Fruit fly (Drosophila melanogaster) whole organism, embryonic: ENCODE measurements around the gene CG13085.

Experiments
- Bgb ChIP-seq: fragments of 200-800 bp; sonication (Bioruptor generic); IDR thresholded peaks from 2 replicates; pipeline ENCODE4 v1.3.6; 2022; ENCODE audit warnings: missing biosample characterization, missing genetic modification characterization; ENCODE audit not compliant: partially characterized antibody
- C15 ChIP-seq: fragments of 200-800 bp; sonication (Bioruptor generic); IDR thresholded peaks from 3 replicates; pipeline ENCODE4 v1.3.6; 2022; ENCODE audit warnings: missing biosample characterization, missing genetic modification characterization
- CG10267 ChIP-seq: fragments of 200-800 bp; sonication (Bioruptor generic); optimal IDR thresholded peaks from 2 replicates; lab custom pipeline; 2018; ENCODE audit warnings: missing biosample characterization, mild to moderate bottlenecking, missing genetic modification characterization, moderate library complexity
- CG11247 ChIP-seq: fragments of 200-800 bp; sonication (Bioruptor generic); IDR thresholded peaks from 2 replicates; pipeline ENCODE4 v1.3.6; 2022; ENCODE audit warnings: missing biosample characterization, missing genetic modification characterization
- CG11504 ChIP-seq: fragments of 200-800 bp; sonication (Bioruptor generic); optimal IDR thresholded peaks from 3 replicates; lab custom pipeline; 2019; ENCODE audit warnings: missing biosample characterization, mild to moderate bottlenecking, missing genetic modification characterization, moderate library complexity
- CG12769 ChIP-seq: fragments of 200-800 bp; sonication (Bioruptor generic); optimal IDR thresholded peaks from 2 replicates; lab custom pipeline; 2019; ENCODE audit warnings: missing biosample characterization, mild to moderate bottlenecking, missing genetic modification characterization, moderate library complexity
- CG13123 ChIP-seq: fragments of 200-800 bp; sonication (Bioruptor generic); optimal IDR thresholded peaks from 2 replicates; lab custom pipeline; 2016; ENCODE audit warnings: missing biosample characterization, missing genetic modification characterization
- CG14441 ChIP-seq: fragments of 200-800 bp; sonication (Bioruptor generic); IDR thresholded peaks from 2 replicates; pipeline ENCODE4 v1.3.6; 2022; ENCODE audit warnings: missing biosample characterization, missing genetic modification characterization
- CG15011 ChIP-seq: fragments of 200-800 bp; sonication (Bioruptor generic); optimal IDR thresholded peaks from 3 replicates; lab custom pipeline; 2018; ENCODE audit warnings: missing biosample characterization, mild to moderate bottlenecking, missing genetic modification characterization
- CG16863 ChIP-seq: fragments of 200-800 bp; sonication (Bioruptor generic); optimal IDR thresholded peaks from 3 replicates; lab custom pipeline; 2016; ENCODE audit warnings: missing biosample characterization, missing genetic modification characterization
- CG18262 ChIP-seq: fragments of 200-800 bp; optimal IDR thresholded peaks from 3 replicates; lab custom pipeline; 2019; ENCODE audit warnings: missing biosample characterization, mild to moderate bottlenecking, missing genetic modification characterization, moderate library complexity
- CG18599 ChIP-seq: fragments of 200-800 bp; sonication (Bioruptor generic); optimal IDR thresholded peaks from 3 replicates; lab custom pipeline; 2017; ENCODE audit warnings: missing biosample characterization, missing genetic modification characterization, mild to moderate bottlenecking, moderate library complexity, missing genetic modification reagents
- CG18764 ChIP-seq: fragments of 200-800 bp; sonication (Bioruptor generic); optimal IDR thresholded peaks from 3 replicates; lab custom pipeline; 2016; ENCODE audit warnings: missing biosample characterization, missing genetic modification characterization
- CG42726 ChIP-seq: fragments of 200-800 bp; sonication (Bioruptor generic); IDR thresholded peaks from 2 replicates; pipeline ENCODE4 v1.3.6; 2022; ENCODE audit warnings: missing biosample characterization, missing genetic modification characterization; ENCODE audit not compliant: partially characterized antibody
- CG5180 ChIP-seq: fragments of 200-800 bp; sonication (Bioruptor generic); optimal IDR thresholded peaks from 3 replicates; lab custom pipeline; 2017; ENCODE audit warnings: missing biosample characterization, missing genetic modification characterization, mild to moderate bottlenecking, moderate library complexity, missing genetic modification reagents
- CG8290 ChIP-seq, 3 experiments: fragments of 200-800 bp; sonication (Bioruptor generic); optimal IDR thresholded peaks; 2 replicates each; lab custom pipeline; 2016 to 2019; ENCODE audit warnings: missing biosample characterization in 3 of 3, missing genetic modification characterization in 3 of 3, mild to moderate bottlenecking in 2 of 3, moderate library complexity in 1 of 3
- CG8388 ChIP-seq: fragments of 200-800 bp; sonication (Bioruptor generic); optimal IDR thresholded peaks from 2 replicates; lab custom pipeline; 2019; ENCODE audit warnings: missing biosample characterization, mild to moderate bottlenecking, missing genetic modification characterization, moderate library complexity
- CG9817 ChIP-seq: fragments of 200-800 bp; sonication (Bioruptor generic); optimal IDR thresholded peaks from 2 replicates; lab custom pipeline; 2018; ENCODE audit warnings: missing biosample characterization, mild to moderate bottlenecking, missing genetic modification characterization, moderate library complexity
- CG9932 ChIP-seq: fragments of 200-800 bp; sonication (Bioruptor generic); IDR thresholded peaks from 2 replicates; pipeline ENCODE4 v1.3.6; 2022; ENCODE audit warnings: missing biosample characterization, missing genetic modification characterization
- CHES-1-like ChIP-seq: fragments of 200-800 bp; sonication (Bioruptor generic); optimal IDR thresholded peaks from 2 replicates; lab custom pipeline; 2016; ENCODE audit warnings: missing biosample characterization, missing genetic modification characterization
- CoRest ChIP-seq: fragments of 200-800 bp; sonication (Bioruptor generic); optimal IDR thresholded peaks from 3 replicates; lab custom pipeline; 2018; ENCODE audit warnings: missing biosample characterization, mild to moderate bottlenecking, missing genetic modification characterization, moderate library complexity
- Dip3 ChIP-seq: fragments of 200-800 bp; sonication (Bioruptor generic); optimal IDR thresholded peaks from 3 replicates; lab custom pipeline; 2016; ENCODE audit warnings: missing biosample characterization, missing genetic modification characterization
- Doc3 ChIP-seq: fragments of 200-800 bp; sonication (Bioruptor generic); IDR thresholded peaks from 3 replicates; pipeline ENCODE4 v1.3.6; 2022; ENCODE audit warnings: missing biosample characterization, missing genetic modification characterization; ENCODE audit not compliant: partially characterized antibody
- Dref ChIP-seq: fragments of 200-800 bp; sonication (Bioruptor generic); IDR thresholded peaks from 2 replicates; pipeline ENCODE4 v1.3.6; 2022; ENCODE audit warnings: missing biosample characterization, missing genetic modification characterization
- Ets65A ChIP-seq: fragments of 200-800 bp; sonication (Bioruptor generic); peaks from one replicate; lab custom pipeline; 2016; ENCODE audit warnings: missing biosample characterization, missing genetic modification characterization
- GATAe ChIP-seq: fragments of 200-800 bp; sonication (Bioruptor generic); conservative IDR thresholded peaks from 2 replicates; pipeline ENCODE4 v1.3.6; 2022; ENCODE audit warnings: missing biosample characterization, missing genetic modification characterization
- Hmr ChIP-seq: fragments of 200-800 bp; sonication (Bioruptor generic); optimal IDR thresholded peaks from 3 replicates; lab custom pipeline; 2017; ENCODE audit warnings: mild to moderate bottlenecking, missing biosample characterization, missing genetic modification reagents, missing genetic modification characterization
- Hmx ChIP-seq: fragments of 200-800 bp; sonication (Bioruptor generic); optimal IDR thresholded peaks from 2 replicates; lab custom pipeline; 2016; ENCODE audit warnings: missing biosample characterization, missing genetic modification characterization
- Hr51 ChIP-seq, 2 experiments: fragments of 200-800 bp; sonication (Bioruptor generic); optimal IDR thresholded peaks; 2 replicates in 1 of 2; 3 replicates in 1 of 2; lab custom pipeline; 2016 to 2018; ENCODE audit warnings: missing biosample characterization in 2 of 2, missing genetic modification characterization in 2 of 2, mild to moderate bottlenecking in 1 of 2, moderate library complexity in 1 of 2
- Max ChIP-seq: fragments of 200-800 bp; sonication (Bioruptor generic); optimal IDR thresholded peaks from 2 replicates; lab custom pipeline; 2016; ENCODE audit warnings: missing biosample characterization, mild to moderate bottlenecking, missing genetic modification characterization
- Myb ChIP-seq: fragments of 200-800 bp; sonication (Bioruptor generic); optimal IDR thresholded peaks from 2 replicates; lab custom pipeline; 2016; ENCODE audit warnings: missing biosample characterization, missing genetic modification characterization
- Pdp1 ChIP-seq, 2 experiments: fragments of 200-800 bp; sonication (Bioruptor generic); optimal IDR thresholded peaks; 3 replicates each; lab custom pipeline; 2016; ENCODE audit warnings: missing biosample characterization in 2 of 2, missing genetic modification characterization in 2 of 2, mild to moderate bottlenecking in 1 of 2, moderate library complexity in 1 of 2
- Rfx ChIP-seq: fragments of 200-800 bp; sonication (Bioruptor generic); IDR thresholded peaks from 2 replicates; pipeline ENCODE4 v1.3.6; 2022; ENCODE audit warnings: missing biosample characterization, missing genetic modification characterization
- Vsx1 ChIP-seq: fragments of 200-800 bp; sonication (Bioruptor generic); optimal IDR thresholded peaks from 2 replicates; lab custom pipeline; 2017; ENCODE audit warnings: missing biosample characterization, mild to moderate bottlenecking, missing genetic modification characterization, missing genetic modification reagents
- cad ChIP-seq: fragments of >200 bp; optimal IDR thresholded peaks from 2 replicates; lab custom pipeline; 2017; ENCODE audit warnings: missing biosample characterization, missing genetic modification characterization
- dmrt99B ChIP-seq: fragments of 200-800 bp; sonication (Bioruptor generic); optimal IDR thresholded peaks from 2 replicates; lab custom pipeline; 2018; ENCODE audit warnings: missing biosample characterization, mild to moderate bottlenecking, missing genetic modification characterization, moderate library complexity
- dpn ChIP-seq, 2 experiments: fragments of 200-800 bp; sonication (Bioruptor generic); optimal IDR thresholded peaks; 3 replicates each; lab custom pipeline; 2016; ENCODE audit warnings: missing biosample characterization in 2 of 2, missing genetic modification characterization in 2 of 2
- dysf ChIP-seq: fragments of 200-800 bp; sonication (Bioruptor generic); IDR thresholded peaks from 3 replicates; pipeline ENCODE4 v1.3.6; 2022; ENCODE audit warnings: missing biosample characterization, missing genetic modification characterization
- kah ChIP-seq: fragments of 200-800 bp; sonication (Bioruptor generic); optimal IDR thresholded peaks from 2 replicates; lab custom pipeline; 2018; ENCODE audit warnings: missing biosample characterization, mild to moderate bottlenecking, missing genetic modification characterization
- knrl ChIP-seq: fragments of 200-800 bp; sonication (Bioruptor generic); IDR thresholded peaks from 3 replicates; pipeline ENCODE4 v1.3.6; 2022; ENCODE audit warnings: missing biosample characterization, missing genetic modification characterization; ENCODE audit not compliant: partially characterized antibody
- lilli ChIP-seq: fragments of 200-800 bp; sonication (Bioruptor generic); optimal IDR thresholded peaks from 3 replicates; lab custom pipeline; 2016; ENCODE audit warnings: missing biosample characterization, missing genetic modification characterization
- repo ChIP-seq: fragments of 200-800 bp; sonication (Bioruptor generic); optimal IDR thresholded peaks from 2 replicates; lab custom pipeline; 2016; ENCODE audit warnings: missing biosample characterization, missing genetic modification characterization
- scrt ChIP-seq: fragments of 200-800 bp; sonication (Bioruptor generic); optimal IDR thresholded peaks from 2 replicates; lab custom pipeline; 2018; ENCODE audit warnings: missing biosample characterization, mild to moderate bottlenecking, missing genetic modification characterization, moderate library complexity
- sob ChIP-seq: fragments of 200-800 bp; sonication (Bioruptor generic); IDR thresholded peaks from 2 replicates; pipeline ENCODE4 v1.3.6; 2022; ENCODE audit warnings: missing biosample characterization, missing genetic modification characterization
- sqz ChIP-seq: fragments of 200-800 bp; sonication (Bioruptor generic); optimal IDR thresholded peaks from 3 replicates; lab custom pipeline; 2018; ENCODE audit warnings: missing biosample characterization, mild to moderate bottlenecking, missing genetic modification characterization
- ssp ChIP-seq: fragments of 200-800 bp; sonication (Bioruptor generic); IDR thresholded peaks from 2 replicates; pipeline ENCODE4 v1.3.6; 2022; ENCODE audit warnings: missing biosample characterization, missing genetic modification characterization
- yki ChIP-seq: fragments of >200 bp; optimal IDR thresholded peaks from 3 replicates; lab custom pipeline; 2018
- zen ChIP-seq: fragments of 200-800 bp; sonication (Bioruptor generic); optimal IDR thresholded peaks from 3 replicates; lab custom pipeline; 2018; ENCODE audit warnings: missing biosample characterization, mild to moderate bottlenecking, missing genetic modification characterization, moderate library complexity

The CG13085 gene

DNA sequence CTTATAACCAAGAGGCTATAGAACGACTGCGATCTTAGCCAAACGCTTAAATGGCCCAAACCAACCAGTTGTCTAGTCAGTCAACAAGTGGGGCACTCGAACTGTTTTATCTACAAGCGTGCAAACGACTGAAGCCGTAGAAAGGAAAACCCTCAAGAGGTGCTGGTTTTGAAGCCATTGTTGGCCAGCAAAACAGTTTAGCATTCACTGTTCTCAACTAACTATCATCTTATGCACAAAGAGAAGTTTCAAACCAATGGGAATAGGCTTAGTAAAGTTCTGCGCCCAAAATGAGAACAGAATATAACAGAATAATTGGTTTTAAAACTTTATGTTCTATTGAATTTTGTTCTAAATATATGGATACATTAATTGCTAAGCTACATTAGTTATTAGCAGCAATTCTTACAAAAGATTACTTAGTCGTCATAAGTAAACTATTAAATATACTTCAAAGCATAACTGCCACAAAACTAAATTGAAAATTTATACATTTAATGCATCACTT lies 30.1 kb upstream of the CG13085 start, which contains the start of gene CG31798 (continued):
- TF ChIP-seq GATAe (GFP tag; lab: Robert Waterston, UW) = no peak
- no peak for TF ChIP-seq Doc3 (GFP tag; lab: Robert Waterston, UW)
- peak; percentile 56 for TF ChIP-seq CG42726
- TF ChIP-seq Bgb (GFP tag; lab: Robert Waterston, UW) = 0 out of 2 replicates have a peak, but pooled peaks have one; percentile 35
- TF ChIP-seq Hr51 (GFP tag; optimal IDR thresholded peaks at IDR 0.05; lab: Kevin White, UChicago) = no peak
- peak; percentile 86 for TF ChIP-seq cad
- TF ChIP-seq dmrt99B = no peak
- TF ChIP-seq CG14441 (GFP tag; lab: Robert Waterston, UW) = no peak
- peak; percentile 5 for TF ChIP-seq Ets65A (GFP tag; lab: Kevin White, UChicago)
- no peak for TF ChIP-seq CG16863 (GFP tag; lab: Kevin White, UChicago)
- TF ChIP-seq sqz (GFP tag; lab: Kevin White, UChicago) = no peak
- no peak for TF ChIP-seq Myb
- TF ChIP-seq CG8290 (GFP tag; optimal IDR thresholded peaks at IDR 0.05; lab: Kevin White, UChicago) = no peak
- TF ChIP-seq CG8290 (tag; optimal IDR thresholded peaks at IDR 0.05; lab: Kevin White, UChicago) = peak in 1 of 2 experiments; percentile 61
- peak; percentile 6 for TF ChIP-seq CG9817
- peak; percentile 8 for TF ChIP-seq scrt (GFP tag; lab: Kevin White, UChicago)
- TF ChIP-seq Dref = 0 out of 2 replicates have a peak, but pooled peaks have one; percentile 9
- TF ChIP-seq Hmr (GFP tag; lab: Kevin White, UChicago) = peak; percentile 6
- TF ChIP-seq ssp (GFP tag; lab: Robert Waterston, UW) = no peak
- 0 out of 2 replicates have a peak, but pooled peaks have one; percentile 9 for TF ChIP-seq CG9932 (GFP tag; lab: Robert Waterston, UW)
- peak; percentile 26 for TF ChIP-seq CG5180 (GFP tag; lab: Kevin White, UChicago)
- 0 out of 3 replicates have a peak, but pooled peaks have one; percentile 20 for TF ChIP-seq dysf (GFP tag; lab: Robert Waterston, UW)
- peak; percentile 52; the same call in 2 of the 3 replicates for TF ChIP-seq knrl (GFP tag; lab: Robert Waterston, UW)
- peak; percentile 16 for TF ChIP-seq CG12769 (tag; lab: Kevin White, UChicago)
- no peak for TF ChIP-seq CG13123 (GFP tag; lab: Kevin White, UChicago)
- TF ChIP-seq sob (GFP tag; lab: Robert Waterston, UW) = peak; percentile 39; the same call in 1 of the 2 replicates
- TF ChIP-seq zen = no peak

- TF ChIP-seq CG18764 (GFP tag; lab: Kevin White, UChicago) (no peak), Rfx (GFP tag; lab: Robert Waterston, UW) (no peak), Max (GFP tag; lab: Kevin White, UChicago) (no peak), repo (GFP tag; lab: Kevin White, UChicago) (no peak), C15 (no peak), Vsx1 (GFP tag; lab: Kevin White, UChicago) (no peak), Hmx (peak; percentile 26), Pdp1 (GFP tag; optimal IDR thresholded peaks at IDR 0.05; lab: Kevin White, UChicago) (peak in 1 of 2 experiments; percentile 78), CG8388 (peak; percentile 12), CG10267 (tag; lab: Kevin White, UChicago) (no peak), yki (lab: Kevin White, UChicago) (peak; percentile 53), CG18599 (peak; percentile 59), kah (GFP tag; lab: Kevin White, UChicago) (peak; percentile 19), Dip3 (no peak), CoRest (tag; lab: Kevin White, UChicago) (peak; percentile 37), dpn (GFP tag; optimal IDR thresholded peaks at IDR 0.05; lab: Kevin White, UChicago) (peak; percentile 5 to 33), CG15011 (GFP tag; lab: Kevin White, UChicago) (peak; percentile 4), lilli (GFP tag; lab: Kevin White, UChicago) (peak; percentile 39), dmrt99B (peak; percentile 52), scrt (GFP tag; lab: Kevin White, UChicago) (peak; percentile 81), CG11247 (GFP tag; lab: Robert Waterston, UW) (no peak), CG18262 (tag; lab: Kevin White, UChicago) (peak; percentile 2), CG11504 (tag; lab: Kevin White, UChicago) (peak; percentile 64), CHES-1-like (GFP tag; lab: Kevin White, UChicago) (no peak)
These were observed 26.1 kb upstream of the CG13085 start for dm6 chr2L:19397617-19398316.
